Fruit fly (Drosophila melanogaster): Measurements from ENCODE around the gene Jhbp11.

The Jhbp11 gene

DNA sequence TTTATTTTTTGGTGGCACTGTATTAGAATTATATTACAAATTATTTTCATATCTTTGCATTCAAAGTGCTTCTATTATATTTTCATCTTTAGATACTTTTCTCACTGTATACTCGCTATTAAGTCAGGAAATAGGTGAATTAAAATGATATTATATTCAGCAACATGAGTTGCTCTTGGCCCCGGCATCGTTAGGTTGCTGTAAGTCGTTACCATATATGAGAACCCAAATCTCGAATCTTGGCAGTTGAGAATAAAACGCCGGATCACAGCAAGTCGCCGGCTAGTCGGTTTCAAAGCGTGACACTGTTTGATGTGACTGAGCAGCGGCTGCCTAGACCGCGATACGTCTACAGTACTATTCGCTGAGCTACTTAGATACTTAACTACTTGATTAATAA is 6.8 kb upstream of the Jhbp11 start, which contains the start of gene CG14259:
Gene CG14259, plus strand, starts transcription at position 301 of the 400 bp plus-strand sequence.
- TF ChIP-seq kay (GFP tag; ENCODE audit: borderline replicate concordance), result no peak
- no peak for TF ChIP-seq cnc (optimal IDR thresholded peaks at IDR 0.05)
- no peak for TF ChIP-seq Hr96 (GFP tag; optimal IDR thresholded peaks at IDR 0.05)
- TF ChIP-seq CG7045 (GFP tag; optimal IDR thresholded peaks at IDR 0.05), result no peak
- no peak for TF ChIP-seq toe (GFP tag; optimal IDR thresholded peaks at IDR 0.05)
- TF ChIP-seq CG7101 (tag; optimal IDR thresholded peaks at IDR 0.05), result no peak
- no peak for TF ChIP-seq Mnt (GFP tag; optimal IDR thresholded peaks at IDR 0.05)

dm6 chr3R:27098638-27099037 is 2.4 kb upstream of the Jhbp11 start:
- no peak for TF ChIP-seq Crg-1 (GFP tag; optimal IDR thresholded peaks at IDR 0.05)
- no peak for TF ChIP-seq CG11617 (GFP tag; optimal IDR thresholded peaks at IDR 0.05)
- TF ChIP-seq Clk (GFP tag; optimal IDR thresholded peaks at IDR 0.05), result no peak
- TF ChIP-seq Hr96 (GFP tag; optimal IDR thresholded peaks at IDR 0.05), result no peak
- no peak for TF ChIP-seq CG5204 (GFP tag; optimal IDR thresholded peaks at IDR 0.05)
- TF ChIP-seq ovo (GFP tag; optimal IDR thresholded peaks at IDR 0.05), result no peak
- no peak for TF ChIP-seq toe (GFP tag; optimal IDR thresholded peaks at IDR 0.05)
- TF ChIP-seq CG12768 (GFP tag; optimal IDR thresholded peaks at IDR 0.05), result no peak
- no peak for TF ChIP-seq kay (GFP tag; ENCODE audit: borderline replicate concordance)
- TF ChIP-seq CG33017 (tag; optimal IDR thresholded peaks at IDR 0.05), result no peak
- TF ChIP-seq CG7101 (tag; optimal IDR thresholded peaks at IDR 0.05), result no peak
- TF ChIP-seq bab1 (GFP tag; optimal IDR thresholded peaks at IDR 0.05), result no peak
- no peak for TF ChIP-seq CG14711 (tag; optimal IDR thresholded peaks at IDR 0.05)

DNA sequence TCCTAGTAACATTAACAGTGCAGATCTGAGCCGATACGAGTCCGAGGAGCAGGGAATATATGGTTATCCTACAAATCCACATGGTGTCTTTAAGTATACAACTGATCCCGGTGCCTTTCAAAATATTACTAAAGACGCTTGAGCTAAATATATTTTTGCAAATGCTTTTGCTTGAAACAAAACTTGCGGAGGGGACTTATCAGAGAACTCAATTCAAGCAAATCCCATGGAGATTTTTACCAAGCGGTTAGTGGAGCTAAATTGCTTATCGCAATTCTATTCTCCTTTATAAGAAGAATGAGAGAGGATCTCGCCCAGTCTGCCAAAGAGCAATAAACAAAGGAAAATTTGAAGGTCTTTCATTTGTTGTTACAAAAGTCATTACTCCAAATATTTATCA is 1.5 kb upstream of the Jhbp11 start, which contains the start of gene eater:
Gene eater, minus strand, starts transcription at position 101 of the 400 bp plus-strand sequence.
- TF ChIP-seq Crg-1 (GFP tag; optimal IDR thresholded peaks at IDR 0.05) (no peak), kay (GFP tag; ENCODE audit: borderline replicate concordance) (no peak), tj (GFP tag; optimal IDR thresholded peaks at IDR 0.05) (no peak), CG11617 (GFP tag; optimal IDR thresholded peaks at IDR 0.05) (no peak), CG7045 (GFP tag; optimal IDR thresholded peaks at IDR 0.05) (no peak), ovo (GFP tag; optimal IDR thresholded peaks at IDR 0.05) (no peak), CG7101 (tag; optimal IDR thresholded peaks at IDR 0.05) (no peak), pad (GFP tag; optimal IDR thresholded peaks at IDR 0.05) (no peak)

dm6 chr3R:27105439-27105838 is 4.4 kb downstream of the Jhbp11 start:
- no peak for TF ChIP-seq CG7045 (GFP tag; optimal IDR thresholded peaks at IDR 0.05)
- no peak for TF ChIP-seq Hr96 (GFP tag; optimal IDR thresholded peaks at IDR 0.05)
- no peak for TF ChIP-seq cnc (optimal IDR thresholded peaks at IDR 0.05)
- TF ChIP-seq toe (GFP tag; optimal IDR thresholded peaks at IDR 0.05), result no peak
- no peak for TF ChIP-seq Crg-1 (GFP tag; optimal IDR thresholded peaks at IDR 0.05)
- TF ChIP-seq bab1 (GFP tag; optimal IDR thresholded peaks at IDR 0.05), result no peak

- no peak for TF ChIP-seq bab1 (GFP tag; optimal IDR thresholded peaks at IDR 0.05)
- no peak for TF ChIP-seq CG12768 (GFP tag; optimal IDR thresholded peaks at IDR 0.05)
- no peak for TF ChIP-seq Clk (GFP tag; optimal IDR thresholded peaks at IDR 0.05)
- no peak for TF ChIP-seq tj (GFP tag; optimal IDR thresholded peaks at IDR 0.05)
- TF ChIP-seq Crg-1 (GFP tag; optimal IDR thresholded peaks at IDR 0.05), result no peak
Observed at dm6 chr3R:27106134-27106694, 5.2 kb downstream of the Jhbp11 start, which contains the start of gene CAH9. CAH9 (minus strand) TSS chr3R:27106184.

DNA sequence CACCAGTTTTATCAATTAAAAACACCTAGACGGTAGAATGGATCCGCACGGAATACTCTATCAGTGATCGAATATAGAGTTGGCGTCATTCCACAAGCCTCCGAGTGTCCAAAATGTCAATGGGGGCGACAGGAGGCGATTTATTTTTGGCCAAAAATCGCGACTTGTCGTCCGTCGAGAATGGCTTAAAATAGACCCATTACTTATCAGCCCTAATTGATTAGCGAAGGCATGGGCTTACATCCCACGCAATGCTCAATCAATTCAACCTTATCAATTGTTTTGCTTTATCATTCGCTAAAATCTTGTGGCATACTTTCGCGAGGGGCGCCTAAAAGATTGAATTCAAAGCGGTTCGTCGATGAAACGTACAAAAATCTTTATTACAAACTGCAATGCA is 7.1 kb downstream of the Jhbp11 start:
- TF ChIP-seq tj (GFP tag; optimal IDR thresholded peaks at IDR 0.05) (no peak), cic (GFP tag; optimal IDR thresholded peaks at IDR 0.05) (no peak), ovo (GFP tag; optimal IDR thresholded peaks at IDR 0.05) (no peak), Hr96 (GFP tag; optimal IDR thresholded peaks at IDR 0.05) (no peak), Crg-1 (GFP tag; optimal IDR thresholded peaks at IDR 0.05) (no peak), CG5204 (GFP tag; optimal IDR thresholded peaks at IDR 0.05) (no peak), cnc (optimal IDR thresholded peaks at IDR 0.05) (no peak), pad (GFP tag; optimal IDR thresholded peaks at IDR 0.05) (no peak), CG7101 (tag; optimal IDR thresholded peaks at IDR 0.05) (no peak), bab1 (GFP tag; optimal IDR thresholded peaks at IDR 0.05) (no peak), CG14711 (tag; optimal IDR thresholded peaks at IDR 0.05) (no peak), Clk (GFP tag; optimal IDR thresholded peaks at IDR 0.05) (no peak), CG1620 (GFP tag; optimal IDR thresholded peaks at IDR 0.05) (no peak), kay (GFP tag; ENCODE audit: borderline replicate concordance) (no peak), CG11617 (GFP tag; optimal IDR thresholded peaks at IDR 0.05) (no peak), CG33017 (tag; optimal IDR thresholded peaks at IDR 0.05) (no peak)

- TF ChIP-seq CG33017 (tag; optimal IDR thresholded peaks at IDR 0.05) (no peak), CG5204 (GFP tag; optimal IDR thresholded peaks at IDR 0.05) (no peak), Hr96 (GFP tag; optimal IDR thresholded peaks at IDR 0.05) (no peak), Crg-1 (GFP tag; optimal IDR thresholded peaks at IDR 0.05) (no peak), Mnt (GFP tag; optimal IDR thresholded peaks at IDR 0.05) (no peak), CG14711 (tag; optimal IDR thresholded peaks at IDR 0.05) (no peak), CG1620 (GFP tag; optimal IDR thresholded peaks at IDR 0.05) (no peak), CG12768 (GFP tag; optimal IDR thresholded peaks at IDR 0.05) (no peak), pad (GFP tag; optimal IDR thresholded peaks at IDR 0.05) (no peak), CG7101 (tag; optimal IDR thresholded peaks at IDR 0.05) (no peak), CG7045 (GFP tag; optimal IDR thresholded peaks at IDR 0.05) (no peak)
Observed at dm6 chr3R:27109458-27109857, 8.4 kb downstream of the Jhbp11 start.

Measured in whole organism, adult.